Worm (Caenorhabditis elegans) whole organism, L1 larva: ENCODE results near the gene plc-2.

Experiments used
- C04F5.9 ChIP-seq: sonication (generic microtip); optimal IDR thresholded peaks from 2 replicates; lab custom pipeline; 2016; ENCODE audit warnings: missing genetic modification characterization, missing compliant biosample characterization
- C16A3.4 ChIP-seq: fragments of 150-350 bp; optimal IDR thresholded peaks from 2 replicates; lab custom pipeline; 2014; ENCODE audit warnings: missing biosample characterization, missing genetic modification characterization
- C34B4.2 ChIP-seq: sonication (generic microtip); optimal IDR thresholded peaks from 2 replicates; lab custom pipeline; 2017; ENCODE audit warnings: mild to moderate bottlenecking, missing genetic modification characterization, missing compliant biosample characterization
- F16B12.6 ChIP-seq: fragments of 150-350 bp; optimal IDR thresholded peaks from 2 replicates; lab custom pipeline; 2014; ENCODE audit warnings: missing biosample characterization, missing genetic modification characterization
- Y116A8C.19 ChIP-seq: sonication (generic microtip); optimal IDR thresholded peaks from 2 replicates; lab custom pipeline; 2016; ENCODE audit warnings: missing compliant biosample characterization, missing genetic modification characterization, borderline replicate concordance
- alr-1 ChIP-seq: fragments of 200-800 bp; sonication (Bioruptor generic); optimal IDR thresholded peaks from 2 replicates; lab custom pipeline; 2018; ENCODE audit warnings: borderline replicate concordance, mild to moderate bottlenecking, missing genetic modification characterization, missing compliant biosample characterization
- blmp-1 ChIP-seq: fragments of 150-350 bp; optimal IDR thresholded peaks from 2 replicates; lab custom pipeline; 2014; ENCODE audit warnings: missing biosample characterization, missing genetic modification characterization
- ceh-8 ChIP-seq: fragments of 200-800 bp; sonication (Bioruptor generic); optimal IDR thresholded peaks from 2 replicates; lab custom pipeline; 2018; ENCODE audit warnings: mild to moderate bottlenecking, missing genetic modification characterization, moderate library complexity, missing compliant biosample characterization
- ceh-90 ChIP-seq: sonication (generic microtip); optimal IDR thresholded peaks from 2 replicates; lab custom pipeline; 2016; ENCODE audit warnings: missing genetic modification characterization, missing compliant biosample characterization
- ces-1 ChIP-seq: fragments of 150-350 bp; optimal IDR thresholded peaks from 2 replicates; lab custom pipeline; 2014; ENCODE audit warnings: missing biosample characterization, missing genetic modification reagents, missing genetic modification characterization
- efl-3 ChIP-seq: fragments of 200-800 bp; sonication (Bioruptor generic); optimal IDR thresholded peaks from 2 replicates; lab custom pipeline; 2018; ENCODE audit warnings: mild to moderate bottlenecking, missing genetic modification characterization, missing compliant biosample characterization
- egl-13 ChIP-seq: sonication (generic microtip); optimal IDR thresholded peaks from 2 replicates; lab custom pipeline; 2016; ENCODE audit warnings: missing genotype, missing genetic modification reagents, missing genetic modification characterization, missing compliant biosample characterization
- ets-5 ChIP-seq: fragments of 200-800 bp; sonication (Bioruptor generic); IDR thresholded peaks from 2 replicates; pipeline ENCODE4 v1.3.6; 2022; ENCODE audit warnings: missing genetic modification characterization, missing compliant biosample characterization
- fkh-10 ChIP-seq: sonication (generic microtip); optimal IDR thresholded peaks from 2 replicates; lab custom pipeline; 2017; ENCODE audit warnings: missing biosample characterization, missing genetic modification reagents, missing genetic modification characterization
- fkh-4 ChIP-seq: sonication (generic microtip); optimal IDR thresholded peaks from 2 replicates; lab custom pipeline; 2016; ENCODE audit warnings: missing compliant biosample characterization, missing genetic modification characterization, borderline replicate concordance
- fkh-8 ChIP-seq: sonication (generic microtip); optimal IDR thresholded peaks from 2 replicates; lab custom pipeline; 2016; ENCODE audit warnings: mild to moderate bottlenecking, missing genetic modification characterization, missing compliant biosample characterization
- grh-1 ChIP-seq: fragments of 200-800 bp; sonication (Bioruptor generic); IDR thresholded peaks from 2 replicates; pipeline ENCODE4 v1.3.6; 2022; ENCODE audit warnings: missing genetic modification reagents, missing genetic modification characterization, missing compliant biosample characterization
- hlh-4 ChIP-seq: sonication (generic microtip); optimal IDR thresholded peaks from 2 replicates; lab custom pipeline; 2016; ENCODE audit warnings: mild to moderate bottlenecking, missing genetic modification characterization, missing compliant biosample characterization
- hpl-2 ChIP-seq: fragments of 150-350 bp; optimal IDR thresholded peaks from 2 replicates; lab custom pipeline; 2014; ENCODE audit warnings: missing biosample characterization, missing genetic modification reagents, missing genetic modification characterization
- irx-1 ChIP-seq: sonication (generic microtip); optimal IDR thresholded peaks from 2 replicates; lab custom pipeline; 2016; ENCODE audit warnings: missing genetic modification characterization, missing compliant biosample characterization
- isw-1 ChIP-seq: fragments of 200-800 bp; sonication (Bioruptor generic); IDR thresholded peaks from 2 replicates; pipeline ENCODE4 v1.3.6; 2022; ENCODE audit warnings: missing genetic modification characterization, missing compliant biosample characterization
- jun-1 ChIP-seq: fragments of 150-350 bp; optimal IDR thresholded peaks from 2 replicates; lab custom pipeline; 2014; ENCODE audit warnings: missing biosample characterization, missing genetic modification reagents, missing genetic modification characterization
- lin-13 ChIP-seq: fragments of 150-350 bp; optimal IDR thresholded peaks from 2 replicates; lab custom pipeline; 2014; ENCODE audit warnings: missing biosample characterization, missing genetic modification reagents, missing genetic modification characterization
- lin-14 ChIP-seq: fragments of 200-800 bp; sonication (Bioruptor generic); optimal IDR thresholded peaks from 2 replicates; lab custom pipeline; 2018; ENCODE audit warnings: mild to moderate bottlenecking, missing genetic modification characterization, moderate library complexity, missing compliant biosample characterization
- lin-15B ChIP-seq: fragments of 150-350 bp; sonication (generic microtip); optimal IDR thresholded peaks from 3 replicates; lab custom pipeline; 2014; ENCODE audit warnings: missing biosample characterization, missing genetic modification characterization
- lsy-2 ChIP-seq, 2 experiments: fragments of 150-350 bp; optimal IDR thresholded peaks; 2 replicates each; lab custom pipeline; 2014; ENCODE audit warnings: missing biosample characterization in 2 of 2, missing genetic modification characterization in 2 of 2
- mab-9 ChIP-seq: fragments of 200-800 bp; sonication (Bioruptor generic); IDR thresholded peaks from 2 replicates; pipeline ENCODE4 v1.3.6; 2022; ENCODE audit warnings: missing genetic modification reagents, missing genetic modification characterization, missing compliant biosample characterization
- mdl-1 ChIP-seq, 2 experiments: fragments of 150-350 bp; optimal IDR thresholded peaks; 2 replicates each; lab custom pipeline; 2014 to 2017; ENCODE audit warnings: missing biosample characterization in 2 of 2, missing genetic modification characterization in 2 of 2, inconsistent platforms in 1 of 2
- mef-2 ChIP-seq: fragments of 150-350 bp; optimal IDR thresholded peaks from 2 replicates; lab custom pipeline; 2014; ENCODE audit warnings: missing biosample characterization, missing genetic modification characterization
- nhr-12 ChIP-seq: sonication (generic microtip); optimal IDR thresholded peaks from 2 replicates; lab custom pipeline; 2017; ENCODE audit warnings: missing biosample characterization, missing genetic modification characterization
- nhr-20 ChIP-seq: sonication (generic microtip); optimal IDR thresholded peaks from 2 replicates; lab custom pipeline; 2016; ENCODE audit warnings: mild to moderate bottlenecking, missing genetic modification characterization, missing compliant biosample characterization
- nhr-237 ChIP-seq: fragments of 150-350 bp; optimal IDR thresholded peaks from 2 replicates; lab custom pipeline; 2014; ENCODE audit warnings: missing biosample characterization, missing genetic modification characterization
- nhr-28 ChIP-seq: fragments of 150-350 bp; optimal IDR thresholded peaks from 2 replicates; lab custom pipeline; 2014; ENCODE audit warnings: missing biosample characterization, missing genetic modification characterization
- nhr-47 ChIP-seq: sonication (generic microtip); optimal IDR thresholded peaks from 2 replicates; lab custom pipeline; 2016; ENCODE audit warnings: mild to moderate bottlenecking, missing genetic modification characterization, moderate library complexity, missing compliant biosample characterization
- nhr-71 ChIP-seq: sonication (generic microtip); optimal IDR thresholded peaks from 2 replicates; lab custom pipeline; 2016; ENCODE audit warnings: mild to moderate bottlenecking, missing genetic modification characterization, moderate library complexity, missing compliant biosample characterization
- nhr-77 ChIP-seq: fragments of 150-350 bp; optimal IDR thresholded peaks from 2 replicates; lab custom pipeline; 2014; ENCODE audit warnings: missing biosample characterization, missing genetic modification characterization
- nhr-85 ChIP-seq: sonication (generic microtip); peaks from one replicate; lab custom pipeline; 2016; ENCODE audit warnings: missing genetic modification characterization, inconsistent platforms, missing compliant biosample characterization
- pag-3 ChIP-seq: sonication (generic microtip); optimal IDR thresholded peaks from 2 replicates; lab custom pipeline; 2017; ENCODE audit warnings: missing genetic modification characterization, mild to moderate bottlenecking, missing compliant biosample characterization, antibody characterized with exemption, borderline replicate concordance; ENCODE audit not compliant: insufficient read depth
- pax-3 ChIP-seq: fragments of 200-800 bp; sonication (Bioruptor generic); optimal IDR thresholded peaks from 2 replicates; lab custom pipeline; 2018; ENCODE audit warnings: mild to moderate bottlenecking, missing genetic modification characterization, moderate library complexity, missing compliant biosample characterization
- pqm-1 ChIP-seq: sonication (generic microtip); optimal IDR thresholded peaks from 3 replicates; lab custom pipeline; 2017; ENCODE audit warnings: missing biosample characterization, missing genetic modification characterization
- skn-1 ChIP-seq: fragments of 150-350 bp; optimal IDR thresholded peaks from 2 replicates; lab custom pipeline; 2014; ENCODE audit warnings: missing biosample characterization, missing genetic modification characterization
- snpc-4 ChIP-seq: fragments of 150-350 bp; optimal IDR thresholded peaks from 2 replicates; lab custom pipeline; 2014; ENCODE audit warnings: missing biosample characterization, missing genetic modification characterization
- snu-23 ChIP-seq: sonication (generic microtip); optimal IDR thresholded peaks from 2 replicates; lab custom pipeline; 2016; ENCODE audit warnings: missing genetic modification characterization, missing compliant biosample characterization
- tbx-2 ChIP-seq: sonication (generic microtip); optimal IDR thresholded peaks from 2 replicates; lab custom pipeline; 2016; ENCODE audit warnings: missing genetic modification characterization, missing compliant biosample characterization
- tlp-1 ChIP-seq: fragments of 150-350 bp; optimal IDR thresholded peaks from 2 replicates; lab custom pipeline; 2014; ENCODE audit warnings: missing biosample characterization, missing genetic modification characterization
- unc-130 ChIP-seq: fragments of 150-350 bp; optimal IDR thresholded peaks from 2 replicates; lab custom pipeline; 2017; ENCODE audit warnings: missing biosample characterization, missing genetic modification characterization, inconsistent platforms
- unc-30 ChIP-seq: sonication (generic microtip); optimal IDR thresholded peaks from 2 replicates; lab custom pipeline; 2017; ENCODE audit warnings: missing biosample characterization, missing genetic modification characterization
- unc-62 ChIP-seq: fragments of 150-350 bp; optimal IDR thresholded peaks from 2 replicates; lab custom pipeline; 2014; ENCODE audit warnings: missing biosample characterization, missing genetic modification reagents, missing genetic modification characterization
- unc-98 ChIP-seq: fragments of 200-800 bp; sonication (Bioruptor generic); IDR thresholded peaks from 2 replicates; pipeline ENCODE4 v1.3.6; 2022; ENCODE audit warnings: missing genetic modification characterization, missing compliant biosample characterization
- vab-15 ChIP-seq: sonication (generic microtip); optimal IDR thresholded peaks from 2 replicates; lab custom pipeline; 2017; ENCODE audit warnings: missing genotype, mild to moderate bottlenecking, missing genetic modification characterization, missing compliant biosample characterization
- xbp-1 ChIP-seq: sonication (generic microtip); optimal IDR thresholded peaks from 2 replicates; lab custom pipeline; 2016; ENCODE audit warnings: missing genetic modification characterization, missing compliant biosample characterization
- zip-4 ChIP-seq: fragments of 200-800 bp; sonication (Bioruptor generic); optimal IDR thresholded peaks from 2 replicates; lab custom pipeline; 2018; ENCODE audit warnings: mild to moderate bottlenecking, missing genetic modification characterization, moderate library complexity, missing compliant biosample characterization
- ztf-11 ChIP-seq, 2 experiments: sonication (generic microtip); optimal IDR thresholded peaks; 2 replicates each; lab custom pipeline; 2016 to 2017; ENCODE audit warnings: missing genetic modification characterization in 2 of 2, missing biosample characterization in 1 of 2, missing compliant biosample characterization in 1 of 2
- ztf-4 ChIP-seq: fragments of 150-350 bp; optimal IDR thresholded peaks from 2 replicates; lab custom pipeline; 2014; ENCODE audit warnings: missing biosample characterization, missing genetic modification characterization

plc-2 gene

ce11 chrV:15143798-15144197 is 48.6 kb upstream of the plc-2 start, which contains the start of gene K08F9.4 (continued):
- TF ChIP-seq hpl-2 (GFP tag; lab: Kevin White, UChicago) = no peak
- peak; percentile 70 for TF ChIP-seq unc-130 (tag; lab: Kevin White, UChicago)
- no peak for TF ChIP-seq nhr-77
- TF ChIP-seq ceh-8 = no peak
- TF ChIP-seq zip-4 (GFP tag; lab: Kevin White, UChicago) = no peak
- peak; percentile 63 for TF ChIP-seq xbp-1 (tag; lab: Kevin White, UChicago)
- no peak for TF ChIP-seq efl-3 (GFP tag; lab: Kevin White, UChicago)
- TF ChIP-seq Y116A8C.19 (tag; lab: Kevin White, UChicago) = no peak
- no peak for TF ChIP-seq ceh-90 (tag; lab: Kevin White, UChicago)
- peak; percentile 81 for TF ChIP-seq lin-14 (GFP tag; lab: Kevin White, UChicago)
- TF ChIP-seq skn-1 (tag; lab: Kevin White, UChicago) = peak; percentile 70
- peak; percentile 100 for TF ChIP-seq blmp-1 (tag; lab: Kevin White, UChicago)
- TF ChIP-seq ces-1 (GFP tag; lab: Kevin White, UChicago) = no peak
- TF ChIP-seq nhr-237 (tag; lab: Kevin White, UChicago) = peak; percentile 55
- no peak for TF ChIP-seq ets-5
- no peak for TF ChIP-seq tlp-1
- TF ChIP-seq F16B12.6 (tag; lab: Kevin White, UChicago) = peak; percentile 38
- no peak for TF ChIP-seq C34B4.2 (tag; lab: Kevin White, UChicago)
- TF ChIP-seq fkh-4 (tag; lab: Kevin White, UChicago) = no peak
- no peak for TF ChIP-seq mdl-1 (tag; optimal IDR thresholded peaks at IDR 0.05; lab: Kevin White, UChicago)
- no peak for TF ChIP-seq unc-98
- peak; percentile 72 for TF ChIP-seq snpc-4 (tag; lab: Kevin White, UChicago)
- no peak for TF ChIP-seq ztf-4
- TF ChIP-seq jun-1 (tag; lab: Kevin White, UChicago) = no peak
- no peak for TF ChIP-seq fkh-10 (GFP tag; lab: Kevin White, UChicago)
- no peak for TF ChIP-seq unc-30 (tag; lab: Kevin White, UChicago)
- peak; percentile 68 for TF ChIP-seq nhr-20
- no peak for TF ChIP-seq pax-3 (tag; lab: Kevin White, UChicago)
- TF ChIP-seq nhr-85 (tag; lab: Kevin White, UChicago) = peak; percentile 89
- no peak for TF ChIP-seq pqm-1
- TF ChIP-seq irx-1 = peak; percentile 0
- peak; percentile 75 to 82 for TF ChIP-seq lsy-2 (tag; optimal IDR thresholded peaks at IDR 0.05; lab: Kevin White, UChicago)
- no peak for TF ChIP-seq pag-3 (tag; lab: Kevin White, UChicago)
- no peak for TF ChIP-seq C04F5.9 (tag; lab: Kevin White, UChicago)
- no peak for TF ChIP-seq nhr-28
- no peak for TF ChIP-seq mab-9 (GFP tag; lab: Robert Waterston, UW)
- TF ChIP-seq lin-15B (tag; lab: Kevin White, UChicago) = peak; percentile 84
- peak; percentile 13 for TF ChIP-seq fkh-8 (tag; lab: Kevin White, UChicago)
- no peak for TF ChIP-seq isw-1 (GFP tag; lab: Robert Waterston, UW)
- no peak for TF ChIP-seq nhr-12 (tag; lab: Kevin White, UChicago)
- TF ChIP-seq mef-2 (tag; lab: Kevin White, UChicago) = no peak
- TF ChIP-seq alr-1 (tag; lab: Kevin White, UChicago) = no peak
- no peak for TF ChIP-seq hlh-4 (tag; lab: Kevin White, UChicago)
- TF ChIP-seq ztf-11 (tag; optimal IDR thresholded peaks at IDR 0.05; lab: Kevin White, UChicago) = no peak
- TF ChIP-seq nhr-47 (tag; lab: Kevin White, UChicago) = peak; percentile 68
- peak; percentile 84 for TF ChIP-seq C16A3.4 (tag; lab: Kevin White, UChicago)
- TF ChIP-seq vab-15 = peak; percentile 2
- TF ChIP-seq lin-13 (GFP tag; lab: Kevin White, UChicago) = peak; percentile 20
- TF ChIP-seq unc-62 (GFP tag; lab: Kevin White, UChicago) = no peak
- TF ChIP-seq grh-1 (GFP tag; lab: Robert Waterston, UW) = peak; percentile 31; the same call in 1 of the 2 replicates
- peak; percentile 80 for TF ChIP-seq nhr-71 (tag; lab: Kevin White, UChicago)
- TF ChIP-seq egl-13 (tag; lab: Kevin White, UChicago) = no peak
- TF ChIP-seq snu-23 (GFP tag; lab: Kevin White, UChicago) = peak; percentile 79
- TF ChIP-seq tbx-2 (tag; lab: Kevin White, UChicago) = peak; percentile 50
